Fruit fly (Drosophila melanogaster) whole organism: Measurements from ENCODE around the gene temp.

Experiments
- CG8478 ChIP-seq: fragments of >200 bp; optimal IDR thresholded peaks from 2 replicates; lab custom pipeline; 2018; ENCODE audit warnings: inconsistent platforms
- Dll ChIP-seq: fragments of >200 bp; optimal IDR thresholded peaks from 2 replicates; lab custom pipeline; 2017
- EcR ChIP-seq, 2 experiments: fragments of >200 bp; optimal IDR thresholded peaks; 2 replicates each; lab custom pipeline; 2017; ENCODE audit warnings: missing biosample characterization in 2 of 2, missing genetic modification characterization in 2 of 2, missing genetic modification reagents in 2 of 2
- pan ChIP-seq: fragments of >200 bp; optimal IDR thresholded peaks from 2 replicates; lab custom pipeline; 2017
- psq ChIP-seq: fragments of >200 bp; optimal IDR thresholded peaks from 2 replicates; lab custom pipeline; 2017
- usp ChIP-seq: fragments of >200 bp; optimal IDR thresholded peaks from 2 replicates; lab custom pipeline; 2017; ENCODE audit warnings: missing biosample characterization, missing genetic modification characterization, mixed read lengths

DNA sequence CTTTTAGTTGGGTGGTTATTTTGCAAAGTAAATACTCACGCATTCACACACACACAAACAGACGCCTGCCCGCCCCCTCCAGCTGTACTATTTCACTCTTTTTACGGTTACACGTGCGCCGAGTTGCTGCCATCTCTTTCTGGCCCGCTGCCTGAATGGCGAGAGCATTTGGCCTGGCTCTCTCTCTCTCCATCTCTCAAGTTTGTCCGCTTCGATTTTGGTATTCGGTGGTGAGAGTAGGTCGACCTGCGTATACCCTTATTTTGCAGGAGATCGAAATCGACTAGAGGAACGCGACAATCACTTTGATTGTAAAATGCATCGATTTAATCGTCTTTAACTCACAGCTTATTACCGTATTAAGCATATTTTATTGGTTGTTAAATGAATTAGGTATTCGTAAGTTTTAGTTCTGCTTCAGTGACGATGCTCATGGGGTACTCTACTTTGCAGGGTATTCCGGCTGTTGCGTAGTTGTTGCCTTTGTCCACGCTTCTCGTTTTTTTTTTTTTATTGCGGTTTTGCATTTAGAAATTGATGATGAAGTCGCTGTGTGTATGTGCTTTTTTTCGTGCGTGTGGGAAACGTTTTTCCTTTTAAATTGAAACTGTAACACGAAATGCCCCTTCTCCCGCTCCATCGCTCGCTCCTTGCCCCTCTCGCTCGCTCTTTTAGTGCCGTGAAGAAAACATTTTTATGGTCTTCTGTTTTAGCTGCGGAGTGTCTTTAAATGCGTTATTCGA is 41.6 kb upstream of the temp start:
- TF ChIP-seq EcR (GFP tag; optimal IDR thresholded peaks at IDR 0.05; lab: Kevin White, UChicago) (no peak), CG8478 (no peak), Dll (lab: Kevin White, UChicago) (peak; percentile 80), usp (GFP tag; lab: Kevin White, UChicago) (no peak), pan (lab: Kevin White, UChicago) (no peak), psq (lab: Kevin White, UChicago) (no peak)
